Fruit fly (Drosophila melanogaster) whole organism, pupa: Measurements from ENCODE around the gene CG42375.

Experiments used
- CG13204 ChIP-seq: fragments of 200-800 bp; sonication (Bioruptor generic); optimal IDR thresholded peaks from 2 replicates; lab custom pipeline; 2018; ENCODE audit warnings: missing biosample characterization, mild to moderate bottlenecking, missing genetic modification characterization, moderate library complexity
- CG15710 ChIP-seq: fragments of 200-800 bp; sonication (Bioruptor generic); optimal IDR thresholded peaks from 2 replicates; lab custom pipeline; 2018; ENCODE audit warnings: missing biosample characterization, mild to moderate bottlenecking, missing genetic modification characterization, moderate library complexity
- CG34367 ChIP-seq: fragments of 200-800 bp; sonication (Bioruptor generic); optimal IDR thresholded peaks from 2 replicates; lab custom pipeline; 2018; ENCODE audit warnings: missing biosample characterization, mild to moderate bottlenecking, missing genetic modification characterization
- CG8159 ChIP-seq: fragments of 200-800 bp; sonication (Bioruptor generic); optimal IDR thresholded peaks from 3 replicates; lab custom pipeline; 2018; ENCODE audit warnings: missing biosample characterization, mild to moderate bottlenecking, missing genetic modification characterization, moderate library complexity
- CG8301 ChIP-seq: fragments of 200-800 bp; sonication (Bioruptor generic); optimal IDR thresholded peaks from 2 replicates; lab custom pipeline; 2018; ENCODE audit warnings: missing biosample characterization, mild to moderate bottlenecking, missing genetic modification characterization
- EcR ChIP-seq: fragments of 200-800 bp; sonication (Bioruptor generic); optimal IDR thresholded peaks from 3 replicates; lab custom pipeline; 2019; ENCODE audit warnings: missing biosample characterization, missing genetic modification characterization, mild to moderate bottlenecking, moderate library complexity, missing genetic modification reagents
- Ets98B ChIP-seq: fragments of 200-800 bp; sonication (Bioruptor generic); IDR thresholded peaks from 2 replicates; pipeline ENCODE4 v1.3.6; 2022; ENCODE audit warnings: missing biosample characterization, missing genetic modification characterization
- gl ChIP-seq: fragments of 200-800 bp; sonication (Bioruptor generic); optimal IDR thresholded peaks from 2 replicates; lab custom pipeline; 2018; ENCODE audit warnings: missing biosample characterization, mild to moderate bottlenecking, missing genetic modification characterization

DNA sequence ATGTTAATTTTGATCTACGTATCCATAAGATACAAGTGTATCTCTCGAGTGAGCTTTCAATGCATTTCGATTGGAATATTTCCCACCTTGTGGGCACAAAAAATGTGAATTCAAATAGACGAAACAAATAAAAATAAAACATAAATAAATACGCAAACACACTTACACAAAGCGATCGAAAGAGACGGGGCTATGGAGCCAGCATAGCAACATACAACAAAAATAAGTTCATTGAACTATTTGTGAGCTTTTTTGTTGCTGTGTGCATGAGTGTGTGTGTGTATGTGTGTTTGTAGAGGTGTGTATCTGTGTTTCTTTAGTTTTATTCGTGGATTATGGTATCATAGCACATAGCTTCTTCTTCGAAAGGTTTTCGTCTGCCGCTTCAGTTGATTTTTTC lies 41.1 kb downstream of the CG42375 start:
- TF ChIP-seq CG34367 (tag; lab: Kevin White, UChicago) (no peak), CG8301 (tag; lab: Kevin White, UChicago) (no peak), CG15710 (tag; lab: Kevin White, UChicago) (no peak), CG8159 (tag; lab: Kevin White, UChicago) (no peak), CG13204 (GFP tag; lab: Kevin White, UChicago) (no peak), gl (tag; lab: Kevin White, UChicago) (no peak), Ets98B (no peak), EcR (GFP tag; lab: Kevin White, UChicago) (peak; percentile 32)
